Fruit fly (Drosophila melanogaster): ENCODE data around the gene r-cup.

dm6 chrX:21060579-21060978 is 34.9 kb upstream of the r-cup start:
- TF ChIP-seq dsf (GFP tag; optimal IDR thresholded peaks at IDR 0.05; ENCODE audit: borderline replicate concordance) (no peak), psq (GFP tag; optimal IDR thresholded peaks at IDR 0.05) (peak; percentile 71), usp (GFP tag; optimal IDR thresholded peaks at IDR 0.05) (no peak), CrebA (GFP tag; optimal IDR thresholded peaks at IDR 0.05; ENCODE audit: borderline replicate concordance) (no peak), Dif (GFP tag; optimal IDR thresholded peaks at IDR 0.05; ENCODE audit: partially characterized antibody) (no peak), ey (GFP tag; optimal IDR thresholded peaks at IDR 0.05) (no peak)
